Fruit fly (Drosophila melanogaster) whole organism, prepupa: ENCODE results near the gene CG34247.

Experiments used
- CG32006 ChIP-seq: fragments of 200-800 bp; sonication (Bioruptor generic); optimal IDR thresholded peaks from 3 replicates; lab custom pipeline; 2017; ENCODE audit warnings: missing biosample characterization, mild to moderate bottlenecking, missing genetic modification characterization
- CG34406 ChIP-seq: fragments of 200-800 bp; sonication (Bioruptor generic); optimal IDR thresholded peaks from 3 replicates; lab custom pipeline; 2016; ENCODE audit warnings: missing biosample characterization, missing genetic modification characterization
- CG4318 ChIP-seq: fragments of 200-800 bp; sonication (Bioruptor generic); optimal IDR thresholded peaks from 3 replicates; lab custom pipeline; 2017; ENCODE audit warnings: missing biosample characterization, mild to moderate bottlenecking, missing genetic modification characterization
- CG6163 ChIP-seq: fragments of 200-800 bp; sonication (Bioruptor generic); IDR thresholded peaks from 3 replicates; pipeline ENCODE4 v1.3.6; 2022; ENCODE audit warnings: missing biosample characterization, missing genetic modification characterization
- CG8119 ChIP-seq: fragments of 200-800 bp; sonication (Bioruptor generic); IDR thresholded peaks from 3 replicates; pipeline ENCODE4 v1.3.6; 2022; ENCODE audit warnings: missing biosample characterization, missing genetic modification characterization
- Eip75B ChIP-seq: fragments of 200-800 bp; sonication (Bioruptor generic); optimal IDR thresholded peaks from 3 replicates; lab custom pipeline; 2016; ENCODE audit warnings: missing biosample characterization, missing genetic modification characterization
- Met ChIP-seq: fragments of 200-800 bp; sonication (Bioruptor generic); optimal IDR thresholded peaks from 3 replicates; lab custom pipeline; 2016; ENCODE audit warnings: missing biosample characterization, missing genetic modification characterization
- OdsH ChIP-seq: fragments of 200-800 bp; sonication (Bioruptor generic); optimal IDR thresholded peaks from 3 replicates; lab custom pipeline; 2016; ENCODE audit warnings: missing biosample characterization, missing genetic modification characterization
- Sox102F ChIP-seq: fragments of 200-800 bp; sonication (Bioruptor generic); optimal IDR thresholded peaks from 2 replicates; lab custom pipeline; 2016; ENCODE audit warnings: missing biosample characterization, mild to moderate bottlenecking, missing genetic modification characterization
- Sox14 ChIP-seq: fragments of 200-800 bp; sonication (Bioruptor generic); optimal IDR thresholded peaks from 3 replicates; lab custom pipeline; 2016; ENCODE audit warnings: missing biosample characterization, missing genetic modification characterization
- achi ChIP-seq: fragments of 200-800 bp; sonication (Bioruptor generic); optimal IDR thresholded peaks from 3 replicates; lab custom pipeline; 2016; ENCODE audit warnings: missing biosample characterization, missing genetic modification characterization
- dac ChIP-seq: fragments of 200-800 bp; sonication (Bioruptor generic); optimal IDR thresholded peaks from 2 replicates; lab custom pipeline; 2017; ENCODE audit warnings: missing biosample characterization, mild to moderate bottlenecking, missing genetic modification characterization

DNA sequence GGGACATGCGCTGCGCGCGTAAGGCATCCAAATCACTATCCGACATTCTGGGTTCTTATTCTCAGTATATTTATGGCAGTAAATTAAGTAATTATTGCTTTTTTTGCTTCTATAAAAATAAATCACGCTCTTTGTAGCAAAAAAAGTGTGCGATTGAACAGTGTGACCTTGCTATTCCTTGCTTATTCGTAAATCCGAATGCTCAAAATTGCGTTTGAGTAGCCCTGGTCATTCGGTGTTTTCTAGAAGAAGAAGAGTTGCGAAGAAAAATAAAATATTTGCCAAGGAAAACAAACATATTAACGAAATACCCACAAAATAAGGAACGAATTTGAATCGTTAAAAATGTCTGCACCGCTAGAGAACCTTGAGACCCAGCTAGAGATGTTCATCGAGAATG lies 29.5 kb downstream of the CG34247 start, which contains the start of the genes PDCD-5 and MED10:
- TF ChIP-seq Sox102F (GFP tag; lab: Kevin White, UChicago): no peak
- no peak for TF ChIP-seq CG6163 (GFP tag; lab: Robert Waterston, UW)
- TF ChIP-seq Eip75B: peak; percentile 7
- TF ChIP-seq CG34406 (GFP tag; lab: Kevin White, UChicago): no peak
- no peak for TF ChIP-seq OdsH
- TF ChIP-seq CG32006: no peak
- no peak for TF ChIP-seq CG4318 (GFP tag; lab: Kevin White, UChicago)
- TF ChIP-seq achi: no peak
- TF ChIP-seq Sox14 (GFP tag; lab: Kevin White, UChicago): peak; percentile 77
- TF ChIP-seq Met (GFP tag; lab: Kevin White, UChicago): no peak
- TF ChIP-seq dac (GFP tag; lab: Kevin White, UChicago): no peak
- TF ChIP-seq CG8119 (GFP tag; lab: Robert Waterston, UW): no peak
